Worm (Caenorhabditis elegans): ENCODE data around the gene rps-18.

DNA sequence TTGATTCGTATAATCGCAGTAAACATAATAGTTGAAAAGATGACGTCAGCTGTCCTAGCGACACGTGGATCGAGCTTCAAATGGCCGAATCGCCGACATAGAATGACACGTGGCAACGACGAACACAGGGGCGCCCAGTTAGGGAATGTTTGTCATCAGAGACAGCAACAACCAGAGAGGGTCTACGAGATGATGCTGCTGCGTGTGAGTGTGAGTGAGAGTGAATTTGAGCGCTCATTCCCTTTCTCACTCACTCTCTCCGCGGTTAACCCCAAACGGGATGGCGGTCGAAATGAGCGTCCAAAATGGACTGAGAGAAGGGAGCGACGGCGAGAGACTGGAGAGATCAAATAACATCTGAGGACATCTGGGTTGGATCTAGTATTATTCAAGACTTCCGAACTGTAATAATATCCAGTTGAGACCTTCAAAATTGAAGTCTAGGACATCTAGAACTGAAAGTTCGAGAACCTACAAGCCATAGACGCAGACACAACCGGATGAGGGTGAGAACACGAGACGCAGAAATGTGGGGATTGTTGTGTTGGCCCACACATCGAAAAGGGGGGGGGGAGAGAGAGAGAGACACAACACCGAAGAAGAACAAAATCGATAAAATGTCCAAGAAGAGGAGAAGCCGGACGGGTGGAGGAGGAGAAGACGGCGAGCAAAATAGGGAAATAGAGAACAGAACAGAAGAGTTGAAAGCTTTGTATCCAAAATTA lies 31.4 kb upstream of the rps-18 start:
- TF ChIP-seq nhr-120 (GFP tag; IDR thresholded peaks at IDR 0.05) (no peak), F33H1.4 (GFP tag; IDR thresholded peaks at IDR 0.05) (no peak), D2030.7 (GFP tag; IDR thresholded peaks at IDR 0.05) (no peak), unc-62 (GFP tag; optimal IDR thresholded peaks at IDR 0.05) (no peak), Y95B8A.8 (GFP tag; IDR thresholded peaks at IDR 0.05) (no peak), dpff-1 (tag; optimal IDR thresholded peaks at IDR 0.05) (no peak)

Data from whole organism, young adult.